Worm (Caenorhabditis elegans) whole organism, L4 larva: ENCODE data around the gene che-10.

Experiments
- attf-4 ChIP-seq: sonication (generic microtip); optimal IDR thresholded peaks from 3 replicates; lab custom pipeline; 2017; ENCODE audit warnings: missing biosample characterization, missing genetic modification characterization
- jun-1 ChIP-seq: fragments of 150-350 bp; optimal IDR thresholded peaks from 2 replicates; lab custom pipeline; 2014; ENCODE audit warnings: missing biosample characterization, missing genetic modification reagents, missing genetic modification characterization
- lin-39 ChIP-seq: fragments of 150-350 bp; optimal IDR thresholded peaks from 2 replicates; lab custom pipeline; 2014; ENCODE audit warnings: missing biosample characterization, missing genetic modification reagents, missing genetic modification characterization
- lsy-2 ChIP-seq, 2 experiments: fragments of 150-350 bp in 1 of 2; sonication (generic microtip) in 1 of 2; optimal IDR thresholded peaks; 2 replicates each; lab custom pipeline; 2014 to 2017; ENCODE audit warnings: missing biosample characterization in 2 of 2, missing genetic modification characterization in 2 of 2
- ztf-11 ChIP-seq: fragments of 150-350 bp; optimal IDR thresholded peaks from 2 replicates; lab custom pipeline; 2014; ENCODE audit warnings: missing biosample characterization, missing genetic modification characterization

- TF ChIP-seq attf-4 (tag; lab: Kevin White, UChicago) (no peak), ztf-11 (tag; lab: Kevin White, UChicago) (no peak), jun-1 (tag; lab: Kevin White, UChicago) (no peak), lsy-2 (tag; optimal IDR thresholded peaks at IDR 0.05; lab: Kevin White, UChicago) (no peak), lin-39 (tag; lab: Kevin White, UChicago) (no peak)
Observed at ce11 chrII:4590660-4591059, 47.5 kb downstream of the che-10 start.
